Worm (Caenorhabditis elegans) whole organism, L4 larva: ENCODE data around the gene C18A11.3.

Experiments
- D1046.2 ChIP-seq: fragments of 200-800 bp; sonication (Bioruptor generic); IDR thresholded peaks from 2 replicates; pipeline ENCODE4 v1.3.6; 2022; ENCODE audit warnings: missing genetic modification characterization, missing compliant biosample characterization
- F37D6.2 ChIP-seq: sonication (generic microtip); optimal IDR thresholded peaks from 2 replicates; lab custom pipeline; 2016; ENCODE audit warnings: mild to moderate bottlenecking, missing genetic modification characterization, missing compliant biosample characterization
- F44E2.7 ChIP-seq: fragments of 200-800 bp; sonication (Bioruptor generic); IDR thresholded peaks from 2 replicates; pipeline ENCODE4 v2.1.2; 2022; ENCODE audit warnings: missing genetic modification characterization, missing compliant biosample characterization
- F49E8.2 ChIP-seq: sonication (generic microtip); optimal IDR thresholded peaks from 2 replicates; lab custom pipeline; 2016; ENCODE audit warnings: missing compliant biosample characterization, mild to moderate bottlenecking, missing genetic modification characterization, borderline replicate concordance
- R02D3.7 ChIP-seq: fragments of 150-350 bp; sonication (generic microtip); optimal IDR thresholded peaks from 3 replicates; lab custom pipeline; 2014; ENCODE audit warnings: missing biosample characterization, missing genetic modification characterization
- T20F7.1 ChIP-seq: fragments of 200-800 bp; sonication (Bioruptor generic); optimal IDR thresholded peaks from 2 replicates; lab custom pipeline; 2018; ENCODE audit warnings: mild to moderate bottlenecking, missing genetic modification characterization, missing compliant biosample characterization
- T26A8.4 ChIP-seq: fragments of 200-800 bp; sonication (Bioruptor generic); IDR thresholded peaks from 2 replicates; pipeline ENCODE4 v1.3.6; 2022; ENCODE audit warnings: missing genetic modification characterization, missing compliant biosample characterization
- Y75B8A.6 ChIP-seq: fragments of 200-800 bp; sonication (Bioruptor generic); IDR thresholded peaks from 2 replicates; pipeline ENCODE4 v1.3.6; 2022; ENCODE audit warnings: missing genetic modification reagents, missing genetic modification characterization, missing compliant biosample characterization
- aly-2 ChIP-seq: sonication (generic microtip); optimal IDR thresholded peaks from 2 replicates; lab custom pipeline; 2018; ENCODE audit warnings: missing biosample characterization, missing genetic modification characterization
- arid-1 ChIP-seq: fragments of 200-800 bp; sonication (Bioruptor generic); conservative IDR thresholded peaks from 2 replicates; pipeline ENCODE4 v1.3.6; 2022; ENCODE audit warnings: missing genetic modification reagents, missing genetic modification characterization, missing compliant biosample characterization
- attf-4 ChIP-seq: sonication (generic microtip); optimal IDR thresholded peaks from 3 replicates; lab custom pipeline; 2017; ENCODE audit warnings: missing biosample characterization, missing genetic modification characterization
- ceh-28 ChIP-seq: fragments of 150-350 bp; optimal IDR thresholded peaks from 2 replicates; lab custom pipeline; 2014; ENCODE audit warnings: missing biosample characterization, missing genetic modification reagents, missing genetic modification characterization
- ceh-32 ChIP-seq: sonication (generic microtip); optimal IDR thresholded peaks from 2 replicates; lab custom pipeline; 2016; ENCODE audit warnings: mild to moderate bottlenecking, missing genetic modification characterization, missing compliant biosample characterization; ENCODE audit not compliant: poor library complexity
- ceh-44 ChIP-seq: fragments of 200-800 bp; sonication (Bioruptor generic); IDR thresholded peaks from 2 replicates; pipeline ENCODE4 v1.3.6; 2022; ENCODE audit warnings: missing genetic modification reagents, missing genetic modification characterization, missing compliant biosample characterization
- ceh-62 ChIP-seq: sonication (generic microtip); optimal IDR thresholded peaks from 2 replicates; lab custom pipeline; 2017; ENCODE audit warnings: missing biosample characterization, missing genetic modification characterization
- ces-1 ChIP-seq: fragments of 150-350 bp; sonication (generic microtip); optimal IDR thresholded peaks from 4 replicates; lab custom pipeline; 2014; ENCODE audit warnings: missing biosample characterization, missing genetic modification reagents, missing genetic modification characterization
- cey-2 ChIP-seq: sonication (generic microtip); optimal IDR thresholded peaks from 3 replicates; lab custom pipeline; 2017; ENCODE audit warnings: missing genetic modification characterization, mild to moderate bottlenecking, missing compliant biosample characterization, antibody characterized with exemption, borderline replicate concordance; ENCODE audit not compliant: insufficient read depth
- ctbp-1 ChIP-seq: fragments of 200-800 bp; sonication (Bioruptor generic); IDR thresholded peaks from 2 replicates; pipeline ENCODE4 v1.3.6; 2022; ENCODE audit warnings: missing genetic modification reagents, missing genetic modification characterization, missing compliant biosample characterization
- daf-16 ChIP-seq, 3 experiments: sonication (generic microtip); optimal IDR thresholded peaks; 2 replicates each; lab custom pipeline; 2016 to 2017; ENCODE audit warnings: missing genetic modification characterization in 3 of 3, missing genetic modification reagents in 3 of 3, mild to moderate bottlenecking in 2 of 3, missing compliant biosample characterization in 2 of 3, missing biosample characterization in 1 of 3, moderate library complexity in 1 of 3
- daf-19 ChIP-seq: fragments of 200-800 bp; sonication (Bioruptor generic); conservative IDR thresholded peaks from 2 replicates; pipeline ENCODE4 v1.3.6; 2022; ENCODE audit warnings: missing genetic modification characterization, missing compliant biosample characterization
- daf-8 ChIP-seq: fragments of 200-800 bp; sonication (Bioruptor generic); IDR thresholded peaks from 2 replicates; pipeline ENCODE4 v1.3.6; 2022; ENCODE audit warnings: missing genetic modification characterization, missing compliant biosample characterization
- dmd-6 ChIP-seq: fragments of 200-800 bp; sonication (Bioruptor generic); IDR thresholded peaks from 2 replicates; pipeline ENCODE4 v1.3.6; 2022; ENCODE audit warnings: missing genetic modification reagents, missing genetic modification characterization, missing compliant biosample characterization
- dmd-8 ChIP-seq: fragments of 200-800 bp; sonication (Bioruptor generic); IDR thresholded peaks from 2 replicates; pipeline ENCODE4 v1.3.6; 2022; ENCODE audit warnings: missing genetic modification characterization, missing compliant biosample characterization
- dmd-9 ChIP-seq: fragments of 200-800 bp; sonication (Bioruptor generic); IDR thresholded peaks from 2 replicates; pipeline ENCODE4 v1.3.6; 2022; ENCODE audit warnings: missing genetic modification reagents, missing genetic modification characterization, missing compliant biosample characterization
- dpl-1 ChIP-seq: fragments of 150-350 bp; optimal IDR thresholded peaks from 2 replicates; lab custom pipeline; 2014; ENCODE audit warnings: missing biosample characterization, missing genetic modification reagents, missing genetic modification characterization
- duxl-1 ChIP-seq: sonication (generic microtip); optimal IDR thresholded peaks from 2 replicates; lab custom pipeline; 2016; ENCODE audit warnings: mild to moderate bottlenecking, missing genetic modification characterization, moderate library complexity, missing compliant biosample characterization; ENCODE audit not compliant: poor library complexity
- egl-27 ChIP-seq: sonication (generic microtip); optimal IDR thresholded peaks from 3 replicates; lab custom pipeline; 2017; ENCODE audit warnings: missing biosample characterization, missing genetic modification reagents, missing genetic modification characterization
- gei-8 ChIP-seq: fragments of 200-800 bp; sonication (Bioruptor generic); optimal IDR thresholded peaks from 2 replicates; lab custom pipeline; 2018; ENCODE audit warnings: mild to moderate bottlenecking, missing genetic modification characterization, missing compliant biosample characterization
- hif-1 ChIP-seq, 2 experiments: sonication (generic microtip); optimal IDR thresholded peaks; 2 replicates each; lab custom pipeline; 2016 to 2017; ENCODE audit warnings: missing compliant biosample characterization in 2 of 2, missing genetic modification characterization in 2 of 2, missing genetic modification reagents in 2 of 2, missing genotype in 2 of 2, mild to moderate bottlenecking in 1 of 2
- lim-7 ChIP-seq: fragments of 200-800 bp; sonication (Bioruptor generic); IDR thresholded peaks from 2 replicates; pipeline ENCODE4 v1.3.6; 2022; ENCODE audit warnings: missing genetic modification characterization, missing compliant biosample characterization
- lin-29 ChIP-seq: fragments of 200-800 bp; sonication (Bioruptor generic); IDR thresholded peaks from 2 replicates; pipeline ENCODE4 v1.3.6; 2022; ENCODE audit warnings: missing genetic modification reagents, missing genetic modification characterization, missing compliant biosample characterization
- lsy-2 ChIP-seq, 2 experiments: fragments of 150-350 bp in 1 of 2; sonication (generic microtip) in 1 of 2; optimal IDR thresholded peaks; 2 replicates each; lab custom pipeline; 2014 to 2017; ENCODE audit warnings: missing biosample characterization in 2 of 2, missing genetic modification characterization in 2 of 2
- madf-5 ChIP-seq, 2 experiments: fragments of 200-800 bp; sonication (Bioruptor generic); IDR thresholded peaks; 2 replicates each; pipeline ENCODE4 v1.3.6; 2022; ENCODE audit warnings: missing compliant biosample characterization in 2 of 2, missing genetic modification characterization in 2 of 2
- madf-9 ChIP-seq: fragments of 200-800 bp; sonication (Bioruptor generic); conservative IDR thresholded peaks from 2 replicates; pipeline ENCODE4 v1.3.6; 2022; ENCODE audit warnings: missing genetic modification reagents, missing genetic modification characterization, missing compliant biosample characterization
- nhr-41 ChIP-seq: fragments of 200-800 bp; sonication (Bioruptor generic); IDR thresholded peaks from 2 replicates; pipeline ENCODE4 v1.3.6; 2022; ENCODE audit warnings: missing genetic modification reagents, missing genetic modification characterization, missing compliant biosample characterization
- pha-4 ChIP-seq, 2 experiments: fragments of 150-350 bp in 1 of 2; fragments of 200-800 bp in 1 of 2; sonication (Bioruptor generic) in 1 of 2; IDR thresholded peaks in 1 of 2; optimal IDR thresholded peaks in 1 of 2; 2 replicates each; pipeline versions ENCODE4 v1.3.6 to Lab custom; 2014 to 2022; ENCODE audit warnings: missing genetic modification characterization in 2 of 2, missing genetic modification reagents in 2 of 2, missing biosample characterization in 1 of 2, missing compliant biosample characterization in 1 of 2
- pqm-1 ChIP-seq: sonication (generic microtip); optimal IDR thresholded peaks from 2 replicates; lab custom pipeline; 2017; ENCODE audit warnings: missing biosample characterization, missing genetic modification characterization
- rbr-2 ChIP-seq: sonication (generic microtip); optimal IDR thresholded peaks from 2 replicates; lab custom pipeline; 2016; ENCODE audit warnings: missing genotype, missing genetic modification characterization, missing compliant biosample characterization
- snpc-1.2 ChIP-seq: fragments of 200-800 bp; sonication (Bioruptor generic); IDR thresholded peaks from 2 replicates; pipeline ENCODE4 v1.3.6; 2022; ENCODE audit warnings: missing genetic modification reagents, missing genetic modification characterization, missing compliant biosample characterization
- spr-3 ChIP-seq: fragments of 200-800 bp; sonication (Bioruptor generic); optimal IDR thresholded peaks from 2 replicates; lab custom pipeline; 2018; ENCODE audit warnings: mild to moderate bottlenecking, missing genetic modification characterization, missing compliant biosample characterization
- tra-1 ChIP-seq: fragments of 200-800 bp; sonication (Bioruptor generic); IDR thresholded peaks from 2 replicates; pipeline ENCODE4 v1.3.6; 2022; ENCODE audit warnings: missing genetic modification reagents, missing genetic modification characterization, missing compliant biosample characterization
- unc-62 ChIP-seq, 3 experiments: fragments of 150-350 bp in 1 of 3; sonication (generic microtip); optimal IDR thresholded peaks in 2 of 3; peaks in 1 of 3; 1 replicate in 1 of 3; 2 replicates in 2 of 3; lab custom pipeline; 2014 to 2017; ENCODE audit warnings: missing biosample characterization in 3 of 3, missing genetic modification characterization in 3 of 3, missing genetic modification reagents in 3 of 3, missing genotype in 1 of 3
- vab-7 ChIP-seq: fragments of 200-800 bp; sonication (Bioruptor generic); IDR thresholded peaks from 2 replicates; pipeline ENCODE4 v1.3.6; 2022; ENCODE audit warnings: missing genetic modification reagents, missing genetic modification characterization, missing compliant biosample characterization
- zag-1 ChIP-seq: fragments of 150-350 bp; optimal IDR thresholded peaks from 2 replicates; lab custom pipeline; 2014; ENCODE audit warnings: missing biosample characterization, missing genetic modification characterization
- zip-11 ChIP-seq: fragments of 200-800 bp; sonication (Bioruptor generic); IDR thresholded peaks from 2 replicates; pipeline ENCODE4 v1.3.6; 2022; ENCODE audit warnings: missing genetic modification characterization, missing compliant biosample characterization
- zip-2 ChIP-seq: fragments of 150-350 bp; optimal IDR thresholded peaks from 2 replicates; lab custom pipeline; 2014; ENCODE audit warnings: missing biosample characterization, missing genetic modification characterization
- ztf-7 ChIP-seq: fragments of 150-350 bp; optimal IDR thresholded peaks from 2 replicates; lab custom pipeline; 2014; ENCODE audit warnings: missing biosample characterization, missing genetic modification characterization

Gene C18A11.3

ce11 chrX:8036219-8036883, 24.6 kb upstream of the C18A11.3 start (continued):
- TF ChIP-seq ceh-32 (tag; lab: Kevin White, UChicago) = peak; percentile 90
- TF ChIP-seq ceh-28 (tag; lab: Kevin White, UChicago) = peak; percentile 100
- TF ChIP-seq dmd-8 (GFP tag; lab: Robert Waterston, UW) = peak; percentile 90
- TF ChIP-seq zip-2 (tag; lab: Kevin White, UChicago) = peak; percentile 97
- peak; percentile 86; the same call in 1 of the 2 replicates for TF ChIP-seq daf-8 (GFP tag; lab: Robert Waterston, UW)
- TF ChIP-seq D1046.2 = peak; percentile 82
- peak; percentile 61 for TF ChIP-seq ceh-44
- peak; percentile 96 for TF ChIP-seq zag-1
- TF ChIP-seq T20F7.1 = peak; percentile 92
- TF ChIP-seq F49E8.2 (tag; lab: Kevin White, UChicago) = peak; percentile 4
- peak; percentile 98 for TF ChIP-seq rbr-2 (tag; lab: Kevin White, UChicago)
- peak; percentile 81 for TF ChIP-seq dmd-9 (GFP tag; lab: Robert Waterston, UW)
- peak; percentile 96 to 98 for TF ChIP-seq daf-16 (GFP tag; optimal IDR thresholded peaks at IDR 0.05; lab: Kevin White, UChicago)
- peak; percentile 60 for TF ChIP-seq daf-16 (tag; optimal IDR thresholded peaks at IDR 0.05; lab: Kevin White, UChicago)
- TF ChIP-seq snpc-1.2 (GFP tag; lab: Robert Waterston, UW) = peak; percentile 83
- peak; percentile 94 for TF ChIP-seq lim-7 (GFP tag; lab: Robert Waterston, UW)
- peak; percentile 98 for TF ChIP-seq duxl-1 (tag; lab: Kevin White, UChicago)
- TF ChIP-seq R02D3.7 = peak; percentile 9
- peak; percentile 96 for TF ChIP-seq dmd-6 (GFP tag; lab: Robert Waterston, UW)
- TF ChIP-seq nhr-41 (GFP tag; lab: Robert Waterston, UW) = peak; percentile 43
- TF ChIP-seq ceh-62 (tag; lab: Kevin White, UChicago) = peak; percentile 5
- TF ChIP-seq unc-62 (GFP tag; optimal IDR thresholded peaks at IDR 0.05 in 1 of 2; lab: Kevin White, UChicago) = peak; percentile 84 to 99
- peak; percentile 84 for TF ChIP-seq unc-62 (tag; optimal IDR thresholded peaks at IDR 0.05; lab: Kevin White, UChicago)
- TF ChIP-seq pqm-1 = peak; percentile 61
- peak; percentile 96 for TF ChIP-seq spr-3 (GFP tag; lab: Kevin White, UChicago)
- peak; percentile 72 for TF ChIP-seq attf-4 (tag; lab: Kevin White, UChicago)
- peak; percentile 90 for TF ChIP-seq gei-8 (GFP tag; lab: Kevin White, UChicago)
- peak; percentile 73 to 92 for TF ChIP-seq hif-1 (tag; optimal IDR thresholded peaks at IDR 0.05; lab: Kevin White, UChicago)
- TF ChIP-seq zip-11 (GFP tag; lab: Robert Waterston, UW) = peak; percentile 43; the same call in 1 of the 2 replicates
- TF ChIP-seq madf-5 (GFP tag; IDR thresholded peaks at IDR 0.05; lab: Robert Waterston, UW) = peak; percentile 69 to 94; a peak in 3 of 4 replicates
- TF ChIP-seq Y75B8A.6 (GFP tag; lab: Robert Waterston, UW) = peak; percentile 52; the same call in 1 of the 2 replicates
- TF ChIP-seq cey-2 (tag; lab: Kevin White, UChicago) = no peak
- TF ChIP-seq pha-4 (GFP tag; IDR thresholded peaks at IDR 0.05; lab: Robert Waterston, UW) = peak; percentile 94
- TF ChIP-seq pha-4 (tag; optimal IDR thresholded peaks at IDR 0.05; lab: Kevin White, UChicago) = peak; percentile 81
- TF ChIP-seq ztf-7 (tag; lab: Kevin White, UChicago) = peak; percentile 94
- peak; percentile 96 to 97 for TF ChIP-seq lsy-2 (tag; optimal IDR thresholded peaks at IDR 0.05; lab: Kevin White, UChicago)
- peak; percentile 98 for TF ChIP-seq madf-9 (GFP tag; lab: Robert Waterston, UW)
- no peak for TF ChIP-seq aly-2
- peak; percentile 84 for TF ChIP-seq vab-7
- peak; percentile 77 for TF ChIP-seq dpl-1
- peak; percentile 95 for TF ChIP-seq ces-1 (GFP tag; lab: Kevin White, UChicago)
- peak; percentile 84 for TF ChIP-seq egl-27 (tag; lab: Kevin White, UChicago)
- peak; percentile 100 for TF ChIP-seq T26A8.4 (GFP tag; lab: Robert Waterston, UW)
- TF ChIP-seq lin-29 (GFP tag; lab: Robert Waterston, UW) = peak; percentile 92
- peak; percentile 84; the same call in 1 of the 2 replicates for TF ChIP-seq F44E2.7 (GFP tag; lab: Robert Waterston, UW)
- peak; percentile 98 for TF ChIP-seq ctbp-1 (GFP tag; lab: Robert Waterston, UW)
- peak; percentile 87 for TF ChIP-seq arid-1
- TF ChIP-seq daf-19 (GFP tag; lab: Robert Waterston, UW) = peak; percentile 97
- peak; percentile 99 for TF ChIP-seq F37D6.2 (tag; lab: Kevin White, UChicago)
- peak; percentile 95 for TF ChIP-seq tra-1 (GFP tag; lab: Robert Waterston, UW)
